Worm (Caenorhabditis elegans) whole organism, L2 larva: Measurements from ENCODE around the gene tftc-3.

ENCODE experiments used
- C34F6.9 ChIP-seq: fragments of 150-350 bp; optimal IDR thresholded peaks from 2 replicates; lab custom pipeline; 2014; ENCODE audit warnings: missing biosample characterization, missing genetic modification characterization
- ZK546.5 ChIP-seq: sonication (generic microtip); optimal IDR thresholded peaks from 2 replicates; lab custom pipeline; 2017; ENCODE audit warnings: missing biosample characterization, missing genetic modification characterization
- alr-1 ChIP-seq: fragments of 150-350 bp; optimal IDR thresholded peaks from 2 replicates; lab custom pipeline; 2014; ENCODE audit warnings: missing biosample characterization, missing genetic modification characterization
- aly-2 ChIP-seq: fragments of 150-350 bp; optimal IDR thresholded peaks from 2 replicates; lab custom pipeline; 2014; ENCODE audit warnings: missing biosample characterization, missing genetic modification characterization
- blmp-1 ChIP-seq: sonication (generic microtip); optimal IDR thresholded peaks from 2 replicates; lab custom pipeline; 2017; ENCODE audit warnings: missing genetic modification characterization, mild to moderate bottlenecking, missing compliant biosample characterization, antibody characterized with exemption, moderate library complexity; ENCODE audit not compliant: insufficient read depth
- ceh-82 ChIP-seq: fragments of 150-350 bp; optimal IDR thresholded peaks from 2 replicates; lab custom pipeline; 2014; ENCODE audit warnings: missing biosample characterization, missing genetic modification characterization
- elt-1 ChIP-seq: fragments of 150-350 bp; optimal IDR thresholded peaks from 2 replicates; lab custom pipeline; 2014; ENCODE audit warnings: missing biosample characterization, missing genetic modification characterization
- elt-3 ChIP-seq: sonication (generic microtip); optimal IDR thresholded peaks from 2 replicates; lab custom pipeline; 2017; ENCODE audit warnings: missing biosample characterization, missing genetic modification characterization
- gmeb-1 ChIP-seq: fragments of 150-350 bp; optimal IDR thresholded peaks from 2 replicates; lab custom pipeline; 2014; ENCODE audit warnings: missing biosample characterization, missing genetic modification characterization
- lin-39 ChIP-seq: fragments of 150-350 bp; optimal IDR thresholded peaks from 2 replicates; lab custom pipeline; 2014; ENCODE audit warnings: missing biosample characterization, missing genetic modification reagents, missing genetic modification characterization
- lsy-2 ChIP-seq, 2 experiments: fragments of 150-350 bp in 1 of 2; sonication (generic microtip) in 1 of 2; optimal IDR thresholded peaks; 2 replicates each; lab custom pipeline; 2014 to 2017; ENCODE audit warnings: missing biosample characterization in 2 of 2, missing genetic modification characterization in 2 of 2
- mab-5 ChIP-seq: fragments of 150-350 bp; optimal IDR thresholded peaks from 2 replicates; lab custom pipeline; 2014; ENCODE audit warnings: missing biosample characterization, missing genetic modification characterization
- mbf-1 ChIP-seq: sonication (generic microtip); optimal IDR thresholded peaks from 2 replicates; lab custom pipeline; 2017; ENCODE audit warnings: missing biosample characterization, missing genetic modification characterization
- mdl-1 ChIP-seq, 2 experiments: fragments of 150-350 bp in 1 of 2; sonication (generic microtip) in 1 of 2; optimal IDR thresholded peaks; 2 replicates each; lab custom pipeline; 2017; ENCODE audit warnings: missing biosample characterization in 2 of 2, missing genetic modification characterization in 2 of 2
- nhr-10 ChIP-seq: sonication (generic microtip); optimal IDR thresholded peaks from 2 replicates; lab custom pipeline; 2017; ENCODE audit warnings: missing biosample characterization, missing genetic modification characterization
- nhr-11 ChIP-seq: fragments of 150-350 bp; optimal IDR thresholded peaks from 2 replicates; lab custom pipeline; 2014; ENCODE audit warnings: missing biosample characterization, missing genetic modification characterization
- nhr-12 ChIP-seq: fragments of 150-350 bp; optimal IDR thresholded peaks from 2 replicates; lab custom pipeline; 2014; ENCODE audit warnings: missing biosample characterization, missing genetic modification characterization
- nhr-129 ChIP-seq: fragments of 150-350 bp; optimal IDR thresholded peaks from 2 replicates; lab custom pipeline; 2014; ENCODE audit warnings: missing biosample characterization, missing genetic modification characterization
- nhr-21 ChIP-seq: fragments of 150-350 bp; optimal IDR thresholded peaks from 2 replicates; lab custom pipeline; 2014; ENCODE audit warnings: missing biosample characterization, missing genetic modification characterization
- nhr-23 ChIP-seq: fragments of 150-350 bp; optimal IDR thresholded peaks from 2 replicates; lab custom pipeline; 2014; ENCODE audit warnings: missing biosample characterization, missing genetic modification reagents, missing genetic modification characterization
- nhr-237 ChIP-seq: fragments of 150-350 bp; optimal IDR thresholded peaks from 2 replicates; lab custom pipeline; 2014; ENCODE audit warnings: missing biosample characterization, missing genetic modification characterization
- nhr-25 ChIP-seq: fragments of 150-350 bp; sonication (generic microtip); optimal IDR thresholded peaks from 3 replicates; lab custom pipeline; 2014; ENCODE audit warnings: missing biosample characterization, missing genetic modification characterization
- nhr-77 ChIP-seq: fragments of 150-350 bp; optimal IDR thresholded peaks from 2 replicates; lab custom pipeline; 2014; ENCODE audit warnings: missing biosample characterization, missing genetic modification characterization
- sem-4 ChIP-seq: fragments of 150-350 bp; optimal IDR thresholded peaks from 2 replicates; lab custom pipeline; 2014; ENCODE audit warnings: missing biosample characterization, missing genetic modification reagents, missing genetic modification characterization
- sma-9 ChIP-seq, 2 experiments: fragments of 150-350 bp in 1 of 2; sonication (generic microtip) in 1 of 2; optimal IDR thresholded peaks; 2 replicates each; lab custom pipeline; 2014 to 2016; ENCODE audit warnings: missing genetic modification characterization in 2 of 2, mild to moderate bottlenecking in 1 of 2, missing biosample characterization in 1 of 2, missing compliant biosample characterization in 1 of 2, missing genetic modification reagents in 1 of 2, moderate library complexity in 1 of 2
- unc-39 ChIP-seq: fragments of 150-350 bp; optimal IDR thresholded peaks from 2 replicates; lab custom pipeline; 2014; ENCODE audit warnings: missing biosample characterization, missing genetic modification characterization
- unc-55 ChIP-seq: fragments of 150-350 bp; sonication (generic microtip); optimal IDR thresholded peaks from 3 replicates; lab custom pipeline; 2014; ENCODE audit warnings: missing biosample characterization, missing genetic modification reagents, missing genetic modification characterization
- unc-62 ChIP-seq: fragments of 150-350 bp; optimal IDR thresholded peaks from 2 replicates; lab custom pipeline; 2014; ENCODE audit warnings: missing biosample characterization, missing genetic modification reagents, missing genetic modification characterization
- ztf-1 ChIP-seq: fragments of 200-800 bp; sonication (Bioruptor generic); conservative IDR thresholded peaks from 2 replicates; pipeline ENCODE4 v1.3.6; 2022; ENCODE audit warnings: missing genetic modification characterization, missing compliant biosample characterization
- ztf-11 ChIP-seq: sonication (generic microtip); optimal IDR thresholded peaks from 2 replicates; lab custom pipeline; 2017; ENCODE audit warnings: missing biosample characterization, missing genetic modification characterization

The tftc-3 gene

ce11 chrV:10255005-10255472, 44.9 kb upstream of the tftc-3 start, which contains the start of gene rop-1 (continued):
- TF ChIP-seq unc-55 (GFP tag; lab: Kevin White, UChicago) = peak; percentile 75

DNA sequence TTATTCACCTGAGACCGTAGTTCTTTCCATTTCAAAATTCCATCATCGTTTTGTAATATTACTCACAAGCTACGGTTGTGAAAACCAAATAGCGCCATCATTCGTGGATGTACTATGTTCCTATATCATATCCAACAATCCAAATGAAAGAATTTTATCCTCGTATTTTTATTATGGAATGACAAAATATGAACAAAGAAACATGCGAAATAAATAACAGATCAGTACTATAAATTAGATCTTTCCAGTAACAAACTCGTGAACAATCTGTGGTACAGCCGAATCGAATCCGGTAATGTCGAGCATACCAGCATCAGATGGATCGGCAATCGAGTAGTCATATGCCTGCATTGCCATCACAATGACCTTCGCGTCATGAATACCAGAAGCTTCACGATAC, 42.5 kb upstream of the tftc-3 start:
- TF ChIP-seq ceh-82 (no peak), nhr-237 (tag; lab: Kevin White, UChicago) (no peak), nhr-25 (tag; lab: Kevin White, UChicago) (no peak)

ce11 chrV:10249515-10249914, 39.4 kb upstream of the tftc-3 start:
- TF ChIP-seq elt-3 (tag; lab: Kevin White, UChicago) (no peak), ztf-11 (tag; lab: Kevin White, UChicago) (no peak), nhr-10 (tag; lab: Kevin White, UChicago) (no peak), unc-39 (no peak), nhr-77 (no peak), sma-9 (GFP tag; optimal IDR thresholded peaks at IDR 0.05; lab: Kevin White, UChicago) (no peak), sma-9 (tag; optimal IDR thresholded peaks at IDR 0.05; lab: Kevin White, UChicago) (no peak), ztf-1 (GFP tag; lab: Robert Waterston, UW) (no peak), nhr-25 (tag; lab: Kevin White, UChicago) (no peak)

DNA sequence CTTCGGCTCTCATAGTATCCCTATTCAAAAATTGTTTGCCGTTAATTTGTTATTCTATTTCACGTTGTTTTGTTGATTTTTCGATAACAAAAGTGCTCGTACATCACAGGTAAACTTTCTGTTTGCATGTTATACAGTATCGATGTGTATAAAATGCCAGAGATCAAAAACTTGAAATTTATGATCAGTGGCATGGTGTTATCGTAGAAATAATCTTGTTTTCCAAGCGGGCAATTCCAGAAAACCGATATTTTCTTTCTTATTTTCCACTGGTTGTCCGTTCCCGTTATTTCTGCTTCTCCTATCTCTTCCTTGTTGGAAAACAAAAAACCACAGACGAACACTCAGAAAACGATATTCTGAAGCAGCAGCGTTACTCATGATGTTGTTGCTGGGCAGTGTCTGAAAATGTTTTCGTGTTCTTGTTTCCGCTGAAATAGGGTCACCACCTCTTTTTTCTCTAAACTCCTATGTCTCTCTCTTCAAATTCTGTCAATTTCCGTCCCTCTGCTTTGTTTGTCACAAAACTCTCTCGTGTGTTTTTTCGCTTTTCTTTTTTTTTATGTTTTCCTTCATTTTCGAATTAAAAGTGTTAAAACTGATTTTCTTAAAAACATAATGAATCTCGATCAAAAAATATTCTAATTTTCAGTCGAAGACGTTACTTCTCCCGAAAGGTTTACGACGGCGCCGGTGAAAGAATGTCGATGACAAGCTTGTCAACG, 38.3 kb upstream of the tftc-3 start, which contains the start of gene akt-1:
TSS of gene akt-1 (plus strand) at position 651 of the 725 bp plus-strand sequence.
- TF ChIP-seq ztf-11 (tag; lab: Kevin White, UChicago) (no peak), unc-39 (no peak), elt-1 (tag; lab: Kevin White, UChicago) (no peak), mab-5 (tag; lab: Kevin White, UChicago) (no peak), nhr-23 (no peak)

ce11 chrV:10247673-10248239, 37.6 kb upstream of the tftc-3 start:
- peak; percentile 37 for TF ChIP-seq C34F6.9 (tag; lab: Kevin White, UChicago)
- no peak for TF ChIP-seq alr-1 (tag; lab: Kevin White, UChicago)
- no peak for TF ChIP-seq nhr-23
- no peak for TF ChIP-seq aly-2 (tag; lab: Kevin White, UChicago)
- no peak for TF ChIP-seq unc-62 (GFP tag; lab: Kevin White, UChicago)
- no peak for TF ChIP-seq nhr-12
- no peak for TF ChIP-seq sem-4 (tag; lab: Kevin White, UChicago)
- TF ChIP-seq ceh-82 = no peak
- no peak for TF ChIP-seq mbf-1 (tag; lab: Kevin White, UChicago)
- TF ChIP-seq gmeb-1 (tag; lab: Kevin White, UChicago) = no peak
- TF ChIP-seq nhr-129 (tag; lab: Kevin White, UChicago) = peak; percentile 32
- no peak for TF ChIP-seq nhr-11 (tag; lab: Kevin White, UChicago)
- TF ChIP-seq sma-9 (GFP tag; optimal IDR thresholded peaks at IDR 0.05; lab: Kevin White, UChicago) = no peak
- TF ChIP-seq sma-9 (tag; optimal IDR thresholded peaks at IDR 0.05; lab: Kevin White, UChicago) = no peak
- TF ChIP-seq ZK546.5 (tag; lab: Kevin White, UChicago) = no peak
- no peak for TF ChIP-seq nhr-21 (tag; lab: Kevin White, UChicago)
- TF ChIP-seq lsy-2 (tag; optimal IDR thresholded peaks at IDR 0.05; lab: Kevin White, UChicago) = peak in 1 of 2 experiments; percentile 38
- TF ChIP-seq lin-39 (tag; lab: Kevin White, UChicago) = no peak

DNA sequence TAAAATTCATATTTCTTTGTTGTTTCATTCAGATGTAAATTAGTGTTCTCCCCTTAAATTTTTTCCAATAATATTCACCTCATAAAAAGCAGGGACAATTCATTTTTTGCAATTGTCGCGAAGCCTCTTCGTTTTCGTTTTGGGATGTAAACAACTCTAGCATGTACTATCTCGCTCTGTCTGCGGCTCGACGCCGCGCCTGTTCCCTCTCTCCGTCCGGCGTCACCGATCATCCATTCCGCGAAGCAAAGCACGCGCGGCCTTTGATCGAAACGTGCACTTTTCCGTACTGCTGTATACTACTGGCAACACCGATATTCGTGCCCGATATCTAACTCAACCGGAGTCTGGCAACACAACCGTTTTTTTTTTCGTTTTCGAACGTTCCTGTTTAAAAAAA, 36.8 kb upstream of the tftc-3 start:
- TF ChIP-seq mdl-1 (tag; optimal IDR thresholded peaks at IDR 0.05; lab: Kevin White, UChicago) = peak in 1 of 2 experiments; percentile 15
- TF ChIP-seq sma-9 (GFP tag; optimal IDR thresholded peaks at IDR 0.05; lab: Kevin White, UChicago) = peak; percentile 0
- no peak for TF ChIP-seq sma-9 (tag; optimal IDR thresholded peaks at IDR 0.05; lab: Kevin White, UChicago)
- TF ChIP-seq aly-2 (tag; lab: Kevin White, UChicago) = no peak
- no peak for TF ChIP-seq nhr-21 (tag; lab: Kevin White, UChicago)
- no peak for TF ChIP-seq gmeb-1 (tag; lab: Kevin White, UChicago)
- no peak for TF ChIP-seq lsy-2 (tag; optimal IDR thresholded peaks at IDR 0.05; lab: Kevin White, UChicago)
- no peak for TF ChIP-seq blmp-1 (tag; lab: Kevin White, UChicago)
